Worm (Caenorhabditis elegans) whole organism, young adult: ENCODE measurements around the gene K01A6.5.

Experiments used
- C06A6.2 ChIP-seq: fragments of 200-800 bp; sonication (Bioruptor generic); conservative IDR thresholded peaks from 2 replicates; pipeline ENCODE4 v1.3.6; 2022; ENCODE audit warnings: missing genetic modification characterization, missing compliant biosample characterization
- F33H1.4 ChIP-seq: fragments of 200-800 bp; sonication (Bioruptor generic); IDR thresholded peaks from 2 replicates; pipeline ENCODE4 v1.3.6; 2022; ENCODE audit warnings: missing genetic modification reagents, missing genetic modification characterization, missing compliant biosample characterization
- F57C9.4 ChIP-seq: sonication (generic microtip); optimal IDR thresholded peaks from 2 replicates; lab custom pipeline; 2017; ENCODE audit warnings: mild to moderate bottlenecking, missing genetic modification characterization, missing compliant biosample characterization
- K12H6.12 ChIP-seq: fragments of 200-800 bp; sonication (Bioruptor generic); optimal IDR thresholded peaks from 2 replicates; lab custom pipeline; 2018; ENCODE audit warnings: mild to moderate bottlenecking, missing genetic modification characterization, missing compliant biosample characterization
- T07F8.4 ChIP-seq: sonication (generic microtip); optimal IDR thresholded peaks from 2 replicates; lab custom pipeline; 2016; ENCODE audit warnings: mild to moderate bottlenecking, missing genetic modification characterization, moderate library complexity, missing compliant biosample characterization
- T26A5.8 ChIP-seq: sonication (generic microtip); optimal IDR thresholded peaks from 2 replicates; lab custom pipeline; 2016; ENCODE audit warnings: missing genetic modification characterization, missing compliant biosample characterization
- Y53G8AR.9 ChIP-seq: fragments of 200-800 bp; sonication (Bioruptor generic); conservative IDR thresholded peaks from 2 replicates; pipeline ENCODE4 v1.3.6; 2022; ENCODE audit warnings: missing genetic modification reagents, missing genetic modification characterization, missing compliant biosample characterization
- bed-1 ChIP-seq: fragments of 200-800 bp; sonication (Bioruptor generic); IDR thresholded peaks from 2 replicates; pipeline ENCODE4 v1.3.6; 2022; ENCODE audit warnings: missing genetic modification reagents, missing genetic modification characterization, missing compliant biosample characterization
- cebp-1 ChIP-seq, 2 experiments: fragments of 200-800 bp in 1 of 2; sonication (Bioruptor generic) in 1 of 2; sonication (generic microtip) in 1 of 2; IDR thresholded peaks in 1 of 2; optimal IDR thresholded peaks in 1 of 2; 2 replicates each; pipeline versions ENCODE4 v1.3.6 to Lab custom; 2017 to 2022; ENCODE audit warnings: missing compliant biosample characterization in 2 of 2, missing genetic modification characterization in 2 of 2, mild to moderate bottlenecking in 1 of 2, missing genetic modification reagents in 1 of 2, moderate library complexity in 1 of 2
- chd-7 ChIP-seq: sonication (generic microtip); optimal IDR thresholded peaks from 2 replicates; lab custom pipeline; 2016; ENCODE audit warnings: mild to moderate bottlenecking, missing genetic modification characterization, moderate library complexity, missing compliant biosample characterization
- dpff-1 ChIP-seq: sonication (generic microtip); optimal IDR thresholded peaks from 2 replicates; lab custom pipeline; 2017; ENCODE audit warnings: mild to moderate bottlenecking, missing genetic modification characterization, missing compliant biosample characterization
- egrh-3 ChIP-seq: fragments of 200-800 bp; sonication (Bioruptor generic); IDR thresholded peaks from 2 replicates; pipeline ENCODE4 v1.3.6; 2022; ENCODE audit warnings: missing genetic modification reagents, missing genetic modification characterization, missing compliant biosample characterization
- fkh-3 ChIP-seq: sonication (generic microtip); optimal IDR thresholded peaks from 2 replicates; lab custom pipeline; 2016; ENCODE audit warnings: mild to moderate bottlenecking, missing genetic modification characterization, missing compliant biosample characterization
- hlh-12 ChIP-seq: sonication (generic microtip); optimal IDR thresholded peaks from 2 replicates; lab custom pipeline; 2016; ENCODE audit warnings: missing genetic modification characterization, missing compliant biosample characterization
- hmg-1.2 ChIP-seq: fragments of 200-800 bp; sonication (Bioruptor generic); IDR thresholded peaks from 2 replicates; pipeline ENCODE4 v1.3.6; 2022; ENCODE audit warnings: missing genetic modification reagents, missing genetic modification characterization, missing compliant biosample characterization
- lin-54 ChIP-seq: fragments of 200-800 bp; sonication (Bioruptor generic); optimal IDR thresholded peaks from 2 replicates; lab custom pipeline; 2018; ENCODE audit warnings: mild to moderate bottlenecking, missing genetic modification characterization, missing compliant biosample characterization
- mel-28 ChIP-seq: sonication (generic microtip); optimal IDR thresholded peaks from 2 replicates; lab custom pipeline; 2016; ENCODE audit warnings: borderline replicate concordance, mild to moderate bottlenecking, missing genetic modification characterization, missing compliant biosample characterization
- mxl-1 ChIP-seq: sonication (generic microtip); optimal IDR thresholded peaks from 2 replicates; lab custom pipeline; 2016; ENCODE audit warnings: missing genetic modification characterization, missing compliant biosample characterization
- nhr-120 ChIP-seq: fragments of 200-800 bp; sonication (Bioruptor generic); IDR thresholded peaks from 2 replicates; pipeline ENCODE4 v1.3.6; 2022; ENCODE audit warnings: missing genetic modification characterization, missing compliant biosample characterization
- rpc-1 ChIP-seq, 2 experiments: fragments of 150-350 bp in 1 of 2; sonication (generic microtip) in 1 of 2; optimal IDR thresholded peaks; 2 replicates each; lab custom pipeline; 2014 to 2018; ENCODE audit warnings: missing biosample characterization in 1 of 2, missing genetic modification characterization in 1 of 2, missing genetic modification reagents in 1 of 2, missing genotype in 1 of 2
- snpc-1.3 ChIP-seq: sonication (generic microtip); optimal IDR thresholded peaks from 2 replicates; lab custom pipeline; 2017; ENCODE audit warnings: missing genetic modification characterization, mild to moderate bottlenecking, missing compliant biosample characterization, antibody characterized with exemption, moderate library complexity, missing genotype, missing genetic modification reagents; ENCODE audit not compliant: insufficient read depth
- snpc-3.4 ChIP-seq: sonication (generic microtip); optimal IDR thresholded peaks from 2 replicates; lab custom pipeline; 2017; ENCODE audit warnings: missing genetic modification characterization, mild to moderate bottlenecking, missing compliant biosample characterization, antibody characterized with exemption, moderate library complexity, missing genotype, missing genetic modification reagents
- xnd-1 ChIP-seq: sonication (generic microtip); optimal IDR thresholded peaks from 2 replicates; lab custom pipeline; 2016; ENCODE audit warnings: missing genotype, missing genetic modification reagents, missing genetic modification characterization, missing compliant biosample characterization
- zfh-2 ChIP-seq: fragments of 200-800 bp; sonication (Bioruptor generic); conservative IDR thresholded peaks from 2 replicates; pipeline ENCODE4 v1.3.6; 2022; ENCODE audit warnings: missing genetic modification reagents, missing genetic modification characterization, missing compliant biosample characterization
- ztf-25 ChIP-seq: fragments of 200-800 bp; sonication (Bioruptor generic); IDR thresholded peaks from 2 replicates; pipeline ENCODE4 v1.3.6; 2022; ENCODE audit warnings: missing genetic modification reagents, missing genetic modification characterization, missing compliant biosample characterization
- ztf-26 ChIP-seq: sonication (generic microtip); optimal IDR thresholded peaks from 2 replicates; lab custom pipeline; 2017; ENCODE audit warnings: missing genetic modification characterization, missing compliant biosample characterization
- ztf-6 ChIP-seq: fragments of 200-800 bp; sonication (Bioruptor generic); IDR thresholded peaks from 2 replicates; pipeline ENCODE4 v1.3.6; 2022; ENCODE audit warnings: missing genetic modification reagents, missing genetic modification characterization, missing compliant biosample characterization

The K01A6.5 gene

ce11 chrIV:11738092-11738617 lies 4.4 kb upstream of the K01A6.5 start, which contains the start of gene K01A6.7:
TSS of gene K01A6.7 (minus strand) at chrIV:11738567.
- TF ChIP-seq ztf-26: no peak

ce11 chrIV:11740204-11740603 lies 2.3 kb upstream of the K01A6.5 start, which contains the start of gene K01A6.4:
TSS of gene K01A6.4 (minus strand) at chrIV:11740304.
- TF ChIP-seq ztf-25 (GFP tag; lab: Robert Waterston, UW) (no peak), T26A5.8 (no peak), chd-7 (tag; lab: Kevin White, UChicago) (no peak), nhr-120 (no peak), snpc-1.3 (no peak), fkh-3 (tag; lab: Kevin White, UChicago) (no peak), rpc-1 (optimal IDR thresholded peaks at IDR 0.05; lab: Kevin White, UChicago) (no peak), rpc-1 (tag; optimal IDR thresholded peaks at IDR 0.05; lab: Kevin White, UChicago) (no peak), mel-28 (no peak), lin-54 (no peak), egrh-3 (GFP tag; lab: Robert Waterston, UW) (no peak), dpff-1 (tag; lab: Kevin White, UChicago) (no peak), zfh-2 (GFP tag; lab: Robert Waterston, UW) (no peak), C06A6.2 (GFP tag; lab: Robert Waterston, UW) (no peak), bed-1 (GFP tag; lab: Robert Waterston, UW) (no peak), F57C9.4 (tag; lab: Kevin White, UChicago) (no peak), mxl-1 (tag; lab: Kevin White, UChicago) (no peak), F33H1.4 (no peak)

DNA sequence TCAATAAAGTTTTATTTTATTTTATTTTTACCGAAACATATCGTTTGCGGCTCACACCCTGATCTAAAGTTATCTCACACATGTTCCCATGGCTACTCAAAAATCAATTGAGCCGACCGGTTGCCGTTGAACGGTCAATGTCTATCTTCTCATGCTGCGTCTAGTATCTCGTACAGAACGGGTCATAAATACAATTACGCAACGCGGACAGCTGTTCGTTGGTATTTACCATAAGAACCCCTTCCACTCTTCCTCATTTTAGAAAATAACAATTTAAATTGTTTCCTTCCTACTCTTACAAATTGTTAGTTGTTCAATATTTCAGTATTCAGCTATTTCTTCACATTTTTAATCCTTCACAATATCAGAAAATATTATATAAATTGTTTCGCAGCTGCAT lies 1.3 kb downstream of the K01A6.5 start:
- TF ChIP-seq ztf-6 (GFP tag; lab: Robert Waterston, UW) (no peak), T07F8.4 (tag; lab: Kevin White, UChicago) (no peak)

DNA sequence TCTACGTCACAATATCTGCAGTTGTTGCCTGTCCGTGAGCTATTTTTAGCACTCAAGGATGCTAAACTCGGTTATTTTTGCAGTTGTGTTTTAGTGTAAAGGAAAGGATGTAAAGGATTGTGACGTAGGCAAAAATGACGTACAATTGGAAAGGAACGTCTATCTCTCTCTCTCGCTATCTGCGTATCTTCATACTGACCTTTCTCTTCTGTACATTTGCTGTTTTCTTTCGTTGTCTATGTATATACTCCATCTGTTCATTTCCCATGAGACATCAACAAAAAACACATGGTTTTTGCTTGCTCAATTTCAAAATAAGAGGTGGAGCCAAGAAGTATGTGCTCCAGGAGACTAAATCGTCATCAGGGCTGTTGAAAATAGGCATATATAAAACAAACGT lies 1.8 kb downstream of the K01A6.5 start:
- TF ChIP-seq snpc-3.4 (tag; lab: Kevin White, UChicago): no peak
- TF ChIP-seq hmg-1.2 (GFP tag; lab: Robert Waterston, UW): peak; percentile 60; the same call in 1 of the 2 replicates
- TF ChIP-seq egrh-3 (GFP tag; lab: Robert Waterston, UW): no peak
- peak; percentile 64 for TF ChIP-seq K12H6.12 (tag; lab: Kevin White, UChicago)
- 0 out of 2 replicates have a peak, but pooled peaks have one; percentile 42 for TF ChIP-seq cebp-1 (GFP tag; IDR thresholded peaks at IDR 0.05; lab: Robert Waterston, UW)
- TF ChIP-seq cebp-1 (tag; optimal IDR thresholded peaks at IDR 0.05; lab: Kevin White, UChicago): no peak

DNA sequence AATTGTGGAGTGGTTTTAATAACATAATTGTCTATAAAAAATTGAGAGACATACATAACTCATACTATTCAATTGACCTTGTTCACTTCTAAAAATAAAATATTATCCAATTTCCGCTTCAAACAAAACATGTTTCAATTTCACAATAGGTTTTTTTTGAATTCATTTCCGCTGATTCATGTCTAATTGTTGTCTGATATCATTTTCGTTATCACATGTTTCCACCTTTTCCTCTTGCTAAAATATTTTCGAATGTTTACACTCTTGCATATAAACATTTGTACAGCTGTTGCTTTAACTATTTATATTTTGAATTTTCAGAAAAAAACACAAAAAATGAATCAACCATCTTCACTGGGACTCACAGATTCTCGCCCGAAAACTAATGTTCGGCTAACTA lies 2.8 kb downstream of the K01A6.5 start, which contains the start of gene gem-4:
gem-4 (plus strand) TSS at position 301 of the 400 bp plus-strand sequence.
- TF ChIP-seq cebp-1 (GFP tag; IDR thresholded peaks at IDR 0.05; lab: Robert Waterston, UW) (peak; percentile 36; the same call in 1 of the 2 replicates), cebp-1 (tag; optimal IDR thresholded peaks at IDR 0.05; lab: Kevin White, UChicago) (peak; percentile 53), Y53G8AR.9 (GFP tag; lab: Robert Waterston, UW) (no peak)

DNA sequence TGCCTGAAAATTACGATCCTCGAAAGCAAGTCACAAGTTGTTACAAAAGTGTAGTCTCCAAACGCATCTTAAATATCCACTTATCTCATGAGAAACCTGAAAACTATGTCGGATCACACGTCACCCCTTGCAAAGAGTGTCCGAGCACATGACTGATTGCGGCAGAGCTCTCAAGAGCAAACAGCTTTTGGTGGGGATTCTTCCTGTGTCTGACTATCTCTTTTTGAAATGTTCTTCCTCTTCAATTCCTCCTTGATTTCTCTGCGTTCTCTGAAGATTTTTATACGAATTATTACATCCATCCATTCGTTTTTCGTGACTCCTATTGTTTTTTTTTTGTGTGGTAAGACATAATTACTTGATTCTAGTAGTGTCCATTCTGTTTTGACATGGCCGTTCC lies 6.3 kb downstream of the K01A6.5 start, which contains the start of gene T12A7.6:
T12A7.6 (plus strand) TSS at position 369 of the 400 bp plus-strand sequence.
- TF ChIP-seq T07F8.4 (tag; lab: Kevin White, UChicago) (no peak), ztf-26 (no peak), cebp-1 (GFP tag; IDR thresholded peaks at IDR 0.05; lab: Robert Waterston, UW) (no peak), cebp-1 (tag; optimal IDR thresholded peaks at IDR 0.05; lab: Kevin White, UChicago) (peak; percentile 14), T26A5.8 (no peak), xnd-1 (tag; lab: Kevin White, UChicago) (no peak), hlh-12 (tag; lab: Kevin White, UChicago) (no peak)
